Worm (Caenorhabditis elegans): Measurements from ENCODE around the gene R10E4.11.

Gene R10E4.11

DNA sequence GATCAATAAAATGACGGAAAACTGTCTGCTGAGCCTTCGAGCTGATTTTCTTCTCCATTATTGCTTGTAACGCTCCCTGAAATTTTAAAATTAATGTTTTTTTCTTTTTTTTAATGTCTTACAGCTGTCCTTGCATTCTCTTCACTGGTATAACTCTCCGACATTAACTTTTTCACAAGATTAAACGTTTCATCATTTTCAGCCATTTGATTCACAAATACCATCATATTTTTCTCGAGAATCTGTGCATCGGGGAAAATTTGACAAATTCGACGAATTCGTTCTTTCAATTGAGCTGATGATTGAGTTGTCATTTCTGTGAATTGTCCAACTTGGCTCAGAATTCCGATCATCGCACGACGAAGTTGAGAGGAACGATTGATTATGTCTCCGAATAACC lies 8.5 kb upstream of the R10E4.11 start:
- TF ChIP-seq pros-1 (tag; optimal IDR thresholded peaks at IDR 0.05) (no peak), ceh-22 (tag; optimal IDR thresholded peaks at IDR 0.05) (no peak), ceh-6 (GFP tag; optimal IDR thresholded peaks at IDR 0.05) (no peak), fkh-10 (GFP tag; optimal IDR thresholded peaks at IDR 0.05) (no peak), odd-2 (tag; optimal IDR thresholded peaks at IDR 0.05) (no peak), hlh-6 (tag; optimal IDR thresholded peaks at IDR 0.05) (no peak), unc-55 (GFP tag; optimal IDR thresholded peaks at IDR 0.05) (no peak), ama-1 (optimal IDR thresholded peaks at IDR 0.05) (no peak), ceh-24 (tag; optimal IDR thresholded peaks at IDR 0.05) (no peak)

DNA sequence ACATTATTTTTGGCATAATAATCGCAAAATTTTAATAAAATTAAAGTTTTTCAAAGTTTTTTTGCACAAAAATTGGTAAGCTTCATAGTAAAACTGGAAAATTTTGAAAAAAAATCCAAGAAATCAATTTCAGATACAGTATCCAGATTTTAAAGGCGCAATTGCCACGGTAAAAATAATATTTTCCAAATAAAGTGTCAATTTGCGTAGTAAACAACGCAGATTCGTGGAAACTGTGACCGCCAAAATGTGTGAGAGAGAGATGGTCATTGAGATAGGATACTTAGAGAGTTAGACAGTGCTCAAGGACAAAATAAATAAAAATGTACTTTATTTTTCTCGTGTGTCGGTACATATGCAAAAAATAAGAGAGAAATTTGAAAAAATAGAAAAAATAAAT lies 1.9 kb upstream of the R10E4.11 start:
- TF ChIP-seq ama-1 (optimal IDR thresholded peaks at IDR 0.05): no peak
- no peak for TF ChIP-seq unc-55 (GFP tag; optimal IDR thresholded peaks at IDR 0.05)
- TF ChIP-seq nhr-232 (tag; optimal IDR thresholded peaks at IDR 0.05): no peak
- no peak for TF ChIP-seq fkh-10 (GFP tag; optimal IDR thresholded peaks at IDR 0.05)
- TF ChIP-seq fkh-6 (tag; optimal IDR thresholded peaks at IDR 0.05): no peak
- TF ChIP-seq rnt-1 (tag; optimal IDR thresholded peaks at IDR 0.05): no peak
- TF ChIP-seq pha-2 (tag; optimal IDR thresholded peaks at IDR 0.05): no peak
- no peak for TF ChIP-seq ceh-31 (tag; optimal IDR thresholded peaks at IDR 0.05)

DNA sequence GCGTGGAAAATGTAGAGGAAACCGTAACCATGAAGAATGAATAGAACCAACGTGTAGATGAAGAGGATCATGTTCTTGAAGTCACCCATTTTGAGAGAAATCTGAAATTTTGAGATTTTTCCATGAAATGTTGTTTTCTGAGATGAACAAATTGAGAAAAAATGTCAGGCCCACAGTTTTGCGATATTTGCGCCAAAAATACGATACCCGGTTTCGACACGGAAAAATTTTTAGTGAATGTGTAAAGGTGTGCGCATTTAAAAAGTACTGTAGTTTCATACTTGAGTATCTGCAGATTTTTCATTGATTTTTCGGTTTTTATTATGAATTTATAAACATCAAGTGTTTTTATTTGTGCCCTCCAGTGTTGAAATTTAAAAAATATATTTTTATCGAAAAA lies 1.5 kb upstream of the R10E4.11 start, which contains the start of gene R10E4.9:
Gene R10E4.9 (minus strand): TSS at position 101 of the 400 bp plus-strand sequence.
- TF ChIP-seq hlh-6 (tag; optimal IDR thresholded peaks at IDR 0.05): no peak
- no peak for TF ChIP-seq unc-55 (GFP tag; optimal IDR thresholded peaks at IDR 0.05)

DNA sequence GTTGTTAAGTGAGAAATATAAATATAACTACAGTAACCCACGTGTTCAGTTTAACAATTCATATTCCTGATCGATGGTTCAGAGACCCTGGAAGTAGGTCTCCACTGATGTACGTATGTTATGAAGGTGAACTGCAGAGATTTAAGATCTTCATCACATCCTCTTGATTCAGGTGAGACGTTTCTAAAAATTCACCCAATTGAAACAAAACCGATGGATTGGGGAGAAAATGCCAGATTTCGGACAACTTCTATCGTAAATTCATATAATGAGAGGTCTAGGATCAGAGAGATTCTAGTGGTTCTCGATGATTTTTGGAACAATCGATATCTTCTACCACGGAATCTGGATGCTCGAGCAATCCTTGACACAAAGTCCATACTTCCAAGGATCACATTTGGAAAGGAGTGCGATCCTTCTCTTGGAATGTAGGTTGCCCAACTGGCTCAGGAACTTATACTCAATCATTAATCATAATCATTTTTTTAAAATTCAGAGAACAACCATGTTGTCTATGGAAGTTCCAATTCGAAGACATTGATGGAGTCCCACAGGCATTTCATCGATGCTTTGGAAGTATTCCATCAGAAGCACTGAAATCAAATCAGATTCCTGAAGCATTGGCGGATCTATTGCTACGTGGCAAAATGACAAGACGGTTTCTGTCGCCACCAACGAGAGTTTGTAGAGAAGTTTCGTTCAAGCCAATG lies 6.5 kb downstream of the R10E4.11 start, which contains the start of the genes nth-1 and R10E4.7:
Gene nth-1 (minus strand): TSS at position 101 of the 710 bp plus-strand sequence.
Gene R10E4.7 (plus strand): TSS at position 660 of the 710 bp plus-strand sequence.
- TF ChIP-seq elt-2 (tag; optimal IDR thresholded peaks at IDR 0.05) (no peak), zip-5 (tag; optimal IDR thresholded peaks at IDR 0.05) (no peak), hlh-13 (GFP tag; optimal IDR thresholded peaks at IDR 0.05) (no peak), ceh-30 (tag; optimal IDR thresholded peaks at IDR 0.05) (no peak)

DNA sequence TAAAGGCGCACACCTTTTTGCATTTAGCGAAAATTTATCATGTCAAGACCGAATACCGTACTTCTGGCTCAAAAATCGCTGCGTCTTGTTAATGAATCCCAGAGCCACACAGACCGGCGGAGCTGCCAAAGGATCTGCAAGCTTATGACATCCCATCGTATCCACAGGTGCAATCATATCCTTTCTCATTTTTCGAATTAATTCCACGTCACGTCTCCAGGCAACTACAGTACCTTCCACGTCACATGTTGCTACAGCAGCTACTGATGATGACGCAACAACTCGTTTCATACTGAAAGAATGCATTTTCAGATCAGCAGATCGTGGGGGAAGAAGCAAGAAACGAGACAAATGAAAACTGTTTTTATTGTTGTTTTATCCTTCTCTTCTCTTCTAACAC lies 7.7 kb downstream of the R10E4.11 start, which contains the start of gene R10E4.6:
Gene R10E4.6 (plus strand): TSS at position 301 of the 400 bp plus-strand sequence.
- TF ChIP-seq ceh-18 (tag; optimal IDR thresholded peaks at IDR 0.05): no peak
- no peak for TF ChIP-seq C38D4.7 (GFP tag; optimal IDR thresholded peaks at IDR 0.05)
- no peak for TF ChIP-seq pha-4 (tag; optimal IDR thresholded peaks at IDR 0.05)
- no peak for TF ChIP-seq unc-55 (GFP tag; optimal IDR thresholded peaks at IDR 0.05)
- no peak for TF ChIP-seq che-1 (tag; optimal IDR thresholded peaks at IDR 0.05)
- no peak for TF ChIP-seq ceh-24 (tag; optimal IDR thresholded peaks at IDR 0.05)
- TF ChIP-seq nhr-11 (tag; optimal IDR thresholded peaks at IDR 0.05): no peak
- no peak for TF ChIP-seq ceh-31 (tag; optimal IDR thresholded peaks at IDR 0.05)

DNA sequence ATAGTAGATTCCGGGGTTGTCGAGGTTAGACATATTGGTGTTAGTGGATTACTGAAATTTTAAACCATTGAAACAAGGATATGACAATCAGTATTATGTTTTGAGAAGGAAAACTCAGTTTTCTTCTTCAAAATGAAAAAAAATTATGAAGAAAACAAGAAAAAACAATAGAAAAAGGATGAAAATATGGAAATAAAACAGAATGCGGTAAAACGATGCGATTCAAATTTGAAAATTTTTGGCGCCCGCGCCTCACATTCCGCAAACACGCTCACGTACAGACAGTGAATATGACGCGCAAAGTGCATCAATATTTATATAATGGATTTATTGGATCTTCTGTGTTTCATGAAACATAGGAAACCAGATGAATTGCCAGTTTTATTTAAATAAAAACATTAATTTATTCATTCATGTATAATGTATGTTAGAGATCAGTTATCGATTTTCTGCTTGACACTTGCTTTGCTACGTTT lies 9.6 kb downstream of the R10E4.11 start, which contains the start of gene mcm-5:
Gene mcm-5 (minus strand): TSS at position 51 of the 476 bp plus-strand sequence.
- TF ChIP-seq nfya-1 (tag; optimal IDR thresholded peaks at IDR 0.05) (peak; percentile 17), unc-42 (tag; optimal IDR thresholded peaks at IDR 0.05) (peak; percentile 16), zip-5 (tag; optimal IDR thresholded peaks at IDR 0.05) (no peak)

DNA sequence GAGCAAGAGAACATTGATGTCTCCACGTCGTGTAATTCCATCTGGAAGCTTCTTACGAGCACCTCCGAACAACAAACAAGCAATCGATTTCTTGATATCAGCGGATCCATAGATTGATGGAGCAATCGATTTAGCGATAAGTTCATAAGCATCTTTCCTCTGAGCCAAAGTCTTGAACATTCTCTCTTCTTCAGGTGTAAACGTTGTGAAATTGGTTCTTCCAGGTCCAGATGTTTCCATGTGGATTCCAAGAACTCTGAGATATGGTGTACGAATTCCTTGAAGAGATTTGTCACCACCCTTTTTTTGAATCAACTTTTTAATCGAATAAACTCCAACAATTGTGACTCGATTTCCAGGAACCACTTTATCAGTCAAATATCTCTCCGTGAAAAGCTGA lies 10.9 kb downstream of the R10E4.11 start:
- TF ChIP-seq nfya-1 (tag; optimal IDR thresholded peaks at IDR 0.05): no peak
- no peak for TF ChIP-seq ceh-22 (tag; optimal IDR thresholded peaks at IDR 0.05)
- TF ChIP-seq pros-1 (tag; optimal IDR thresholded peaks at IDR 0.05): no peak
- no peak for TF ChIP-seq pqm-1 (tag; optimal IDR thresholded peaks at IDR 0.05)
- no peak for TF ChIP-seq fkh-6 (tag; optimal IDR thresholded peaks at IDR 0.05)
- no peak for TF ChIP-seq T23F11.4 (GFP tag; optimal IDR thresholded peaks at IDR 0.05)
- TF ChIP-seq C08G9.2 (tag; optimal IDR thresholded peaks at IDR 0.05): no peak
- TF ChIP-seq zip-5 (tag; optimal IDR thresholded peaks at IDR 0.05): no peak
- TF ChIP-seq ttx-3 (tag; optimal IDR thresholded peaks at IDR 0.05): no peak
- no peak for TF ChIP-seq Y22D7AL.16 (tag; optimal IDR thresholded peaks at IDR 0.05)
